Worm (Caenorhabditis elegans) whole organism, L3 larva: ENCODE data around the gene R13D11.10.

Source experiments
- ama-1 ChIP-seq: fragments of 150-350 bp; optimal IDR thresholded peaks from 2 replicates; lab custom pipeline; 2018
- ceh-82 ChIP-seq: fragments of 150-350 bp; optimal IDR thresholded peaks from 2 replicates; lab custom pipeline; 2014; ENCODE audit warnings: missing biosample characterization, missing genetic modification characterization
- daf-12 ChIP-seq: fragments of 150-350 bp; optimal IDR thresholded peaks from 2 replicates; lab custom pipeline; 2014; ENCODE audit warnings: missing biosample characterization, missing genetic modification reagents, missing genetic modification characterization
- lin-15B ChIP-seq: fragments of 150-350 bp; optimal IDR thresholded peaks from 2 replicates; lab custom pipeline; 2014; ENCODE audit warnings: missing biosample characterization, missing genetic modification characterization
- mdl-1 ChIP-seq: fragments of 150-350 bp; optimal IDR thresholded peaks from 2 replicates; lab custom pipeline; 2014; ENCODE audit warnings: missing biosample characterization, missing genetic modification characterization
- nhr-76 ChIP-seq: fragments of 150-350 bp; sonication (generic microtip); optimal IDR thresholded peaks from 5 replicates; lab custom pipeline; 2014; ENCODE audit warnings: missing biosample characterization, missing genetic modification characterization
- nhr-77 ChIP-seq: fragments of 150-350 bp; optimal IDR thresholded peaks from 2 replicates; lab custom pipeline; 2014; ENCODE audit warnings: missing biosample characterization, missing genetic modification characterization
- skn-1 ChIP-seq: fragments of 150-350 bp; optimal IDR thresholded peaks from 2 replicates; lab custom pipeline; 2014; ENCODE audit warnings: missing biosample characterization, missing genetic modification characterization

DNA sequence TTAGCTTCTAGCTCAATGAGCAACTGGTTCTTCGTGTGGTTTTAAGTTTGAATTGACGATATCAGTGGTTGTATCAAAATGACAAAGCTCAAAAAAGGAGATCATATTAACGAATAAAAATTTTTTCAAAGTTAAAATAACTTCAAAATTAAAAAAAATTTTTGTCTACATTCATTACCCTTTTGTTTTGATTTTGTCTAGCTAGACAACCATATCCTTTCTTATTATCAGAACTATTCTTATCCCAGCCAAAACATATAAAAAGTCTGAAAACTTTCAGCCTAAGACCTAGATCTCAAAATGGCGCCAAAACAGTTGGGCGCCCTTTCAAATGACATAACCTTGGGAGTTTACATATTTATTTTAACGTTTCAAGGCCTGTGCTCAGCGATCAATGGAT lies 4.2 kb upstream of the R13D11.10 start, which contains the start of gene R13D11.1:
- TF ChIP-seq skn-1 (no peak), daf-12 (tag; lab: Kevin White, UChicago) (no peak), ceh-82 (tag; lab: Kevin White, UChicago) (no peak), lin-15B (tag; lab: Kevin White, UChicago) (no peak), ama-1 (lab: Kevin White, UChicago) (no peak), nhr-76 (no peak), nhr-77 (no peak), mdl-1 (tag; lab: Kevin White, UChicago) (no peak)
